Fruit fly (Drosophila melanogaster): ENCODE measurements around the gene CG33229.

Gene CG33229

DNA sequence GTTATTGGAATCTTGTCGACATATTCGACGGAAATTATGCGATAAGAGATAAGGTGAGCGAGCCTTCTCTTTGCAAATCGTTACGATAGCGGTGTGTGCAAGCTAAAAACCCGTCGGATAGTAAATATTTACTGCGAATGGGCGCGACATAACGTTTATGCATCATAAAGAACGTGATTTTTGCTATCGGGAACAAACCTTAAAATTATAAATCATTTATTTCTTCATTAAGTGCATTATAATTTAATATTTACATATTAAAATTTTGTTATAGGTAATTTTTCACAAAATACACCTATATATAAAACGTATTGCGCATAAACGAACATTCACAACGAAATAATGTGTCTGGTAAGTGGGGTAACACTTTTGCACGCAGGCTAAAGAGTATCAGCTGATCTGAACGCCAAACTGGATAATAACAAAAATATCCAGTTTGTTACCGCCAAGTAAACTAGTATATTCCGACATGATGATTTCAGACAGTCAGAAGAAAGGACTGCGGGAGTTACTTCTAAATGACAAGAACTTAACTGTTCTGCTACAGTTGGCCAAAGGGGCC is 17.8 kb upstream of the CG33229 start, which contains the start of the genes Gk1 and CG13876 (continued):
- peak; percentile 82 for TF ChIP-seq toy (GFP tag; IDR thresholded peaks at IDR 0.05)
- peak; percentile 95 for TF ChIP-seq Rfx (GFP tag; IDR thresholded peaks at IDR 0.05)
- peak; percentile 96 for TF ChIP-seq dmrt99B (tag; optimal IDR thresholded peaks at IDR 0.05)
- peak; percentile 56 for TF ChIP-seq pzg (GFP tag; optimal IDR thresholded peaks at IDR 0.05)
- peak; percentile 95 for TF ChIP-seq slbo (GFP tag; IDR thresholded peaks at IDR 0.05)
- TF ChIP-seq mam (GFP tag; optimal IDR thresholded peaks at IDR 0.05) = peak; percentile 47
- no peak for TF ChIP-seq pnt (GFP tag; optimal IDR thresholded peaks at IDR 0.05)
- peak; percentile 96 for TF ChIP-seq stc (GFP tag; IDR thresholded peaks at IDR 0.05)
- peak; percentile 74 for TF ChIP-seq CG8290 (GFP tag; optimal IDR thresholded peaks at IDR 0.05)
- TF ChIP-seq CG8290 (tag; optimal IDR thresholded peaks at IDR 0.05) = peak in 1 of 2 experiments; percentile 75
- peak; percentile 91 for TF ChIP-seq CG10267 (tag; optimal IDR thresholded peaks at IDR 0.05)
- peak; percentile 93 for TF ChIP-seq NfI (GFP tag; optimal IDR thresholded peaks at IDR 0.05)
- peak; percentile 93 for TF ChIP-seq CG13775 (GFP tag; optimal IDR thresholded peaks at IDR 0.05)
- no peak for TF ChIP-seq CG2129 (GFP tag; IDR thresholded peaks at IDR 0.05; ENCODE audit: partially characterized antibody)
- no peak for TF ChIP-seq inv (GFP tag; IDR thresholded peaks at IDR 0.05; ENCODE audit: partially characterized antibody)
- TF ChIP-seq CG18599 (GFP tag; optimal IDR thresholded peaks at IDR 0.05) = peak; percentile 97
- peak; percentile 93 for TF ChIP-seq trem (tag; optimal IDR thresholded peaks at IDR 0.05)
- TF ChIP-seq CG4328 (GFP tag; optimal IDR thresholded peaks at IDR 0.05) = peak; percentile 94
- TF ChIP-seq CG8478 (optimal IDR thresholded peaks at IDR 0.05) = no peak
- TF ChIP-seq HLH3B (GFP tag; IDR thresholded peaks at IDR 0.05) = peak; percentile 94
- peak; percentile 82 for TF ChIP-seq dimm (GFP tag; IDR thresholded peaks at IDR 0.05)
- TF ChIP-seq lola (GFP tag; optimal IDR thresholded peaks at IDR 0.05) = peak in 1 of 3 experiments; percentile 94
- TF ChIP-seq Camta (GFP tag; optimal IDR thresholded peaks at IDR 0.05) = peak; percentile 44
- TF ChIP-seq CG13123 (GFP tag; optimal IDR thresholded peaks at IDR 0.05) = peak; percentile 86
- TF ChIP-seq org-1 (GFP tag; optimal IDR thresholded peaks at IDR 0.05) = peak; percentile 86
- TF ChIP-seq CkIIα-i1 (GFP tag; IDR thresholded peaks at IDR 0.05) = peak; percentile 41; the same call in 1 of the 2 replicates
- TF ChIP-seq shn (GFP tag; optimal IDR thresholded peaks at IDR 0.05) = no peak
- no peak for TF ChIP-seq tna (GFP tag; IDR thresholded peaks at IDR 0.05; ENCODE audit: partially characterized antibody)
- TF ChIP-seq cad (GFP tag; optimal IDR thresholded peaks at IDR 0.05) = no peak
- TF ChIP-seq gcm2 (GFP tag; optimal IDR thresholded peaks at IDR 0.05) = no peak
- TF ChIP-seq sd (tag; optimal IDR thresholded peaks at IDR 0.05) = peak; percentile 94
- TF ChIP-seq ERR (GFP tag; optimal IDR thresholded peaks at IDR 0.05) = no peak
- no peak for TF ChIP-seq nerfin-2 (GFP tag; IDR thresholded peaks at IDR 0.05; ENCODE audit: partially characterized antibody)
- peak in 1 of 2 experiments; percentile 78 for TF ChIP-seq insv (GFP tag; optimal IDR thresholded peaks at IDR 0.05)
- TF ChIP-seq CG11085 (GFP tag; IDR thresholded peaks at IDR 0.05) = peak; percentile 84
- TF ChIP-seq Gug (GFP tag; IDR thresholded peaks at IDR 0.05) = peak; percentile 57; the same call in 2 of the 4 replicates
- peak; percentile 92 for TF ChIP-seq fd96Cb (tag; optimal IDR thresholded peaks at IDR 0.05)
- TF ChIP-seq CG15011 (GFP tag; optimal IDR thresholded peaks at IDR 0.05) = no peak
- TF ChIP-seq CG32532 (GFP tag; IDR thresholded peaks at IDR 0.05) = peak; percentile 97
- peak; percentile 85 for TF ChIP-seq CG18764 (GFP tag; optimal IDR thresholded peaks at IDR 0.05)
- TF ChIP-seq CG9932 (GFP tag; IDR thresholded peaks at IDR 0.05) = peak; percentile 91
- peak; percentile 24 for TF ChIP-seq CG9797 (GFP tag; optimal IDR thresholded peaks at IDR 0.05)
- peak; percentile 88 for TF ChIP-seq ATbp (GFP tag; optimal IDR thresholded peaks at IDR 0.05)
- TF ChIP-seq CG4617 (GFP tag; optimal IDR thresholded peaks at IDR 0.05; ENCODE audit: borderline replicate concordance) = peak; percentile 70
- peak; percentile 75 for TF ChIP-seq CG7928 (GFP tag; optimal IDR thresholded peaks at IDR 0.05)
- no peak for TF ChIP-seq Bgb (GFP tag; IDR thresholded peaks at IDR 0.05; ENCODE audit: partially characterized antibody)
- TF ChIP-seq sens (GFP tag) = no peak
- no peak for TF ChIP-seq br (optimal IDR thresholded peaks at IDR 0.05)
- peak; percentile 95 for TF ChIP-seq CG6813 (GFP tag; optimal IDR thresholded peaks at IDR 0.05)
- peak; percentile 83 for TF ChIP-seq CG30431 (GFP tag; optimal IDR thresholded peaks at IDR 0.05)
- peak; percentile 86 for TF ChIP-seq lilli (GFP tag; optimal IDR thresholded peaks at IDR 0.05)

Measured in whole organism, embryonic.